Fruit fly (Drosophila melanogaster) S2 (cell line): ENCODE results near the gene CG4570.
A peak's percentile ranks its signal among the peaks of the same experiment; 100 is the strongest.

Experiments used
- CG8478 ChIP-seq: fragments of >200 bp; optimal IDR thresholded peaks from 2 replicates; lab custom pipeline; 2018
- CTCF ChIP-seq, 2 experiments: fragments of >200 bp; optimal IDR thresholded peaks; 2 replicates each; lab custom pipeline; 2018

CG4570 gene

DNA sequence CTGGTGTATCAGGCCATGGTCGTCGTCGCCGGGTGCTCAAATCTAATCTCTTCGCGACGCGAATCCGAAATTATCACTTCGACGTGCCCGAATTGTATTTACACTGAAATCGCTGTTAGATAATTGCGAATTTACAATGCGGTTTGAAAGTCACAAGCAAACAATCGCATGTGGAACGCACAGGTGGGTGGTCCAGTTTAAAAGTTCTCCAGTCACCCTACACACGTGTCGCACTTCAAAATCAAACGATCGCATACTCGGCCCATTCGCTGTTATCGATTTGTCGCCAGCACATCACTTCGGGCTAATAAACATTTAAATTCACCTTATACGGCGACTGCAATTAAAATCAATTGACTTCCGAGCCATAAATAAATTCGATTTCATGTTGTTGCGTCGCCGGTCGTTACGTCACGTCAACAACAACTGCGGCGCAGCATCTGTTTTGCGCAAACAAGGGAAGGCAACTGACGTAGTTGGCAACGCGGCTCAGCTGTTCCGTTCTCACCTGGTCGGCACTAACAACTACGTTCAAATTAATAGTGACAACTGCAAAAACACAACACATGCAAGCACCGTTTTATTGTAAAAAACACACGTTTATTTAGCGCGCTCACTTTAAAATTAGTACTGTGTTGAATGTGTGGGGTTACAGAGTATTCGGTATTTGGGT is 6.3 kb downstream of the CG4570 start, which contains the start of gene CG6574:
TSS of gene CG6574 (minus strand) at position 216 of the 673 bp plus-strand sequence.
- TF ChIP-seq CTCF (optimal IDR thresholded peaks at IDR 0.05; lab: Kevin White, UChicago) (no peak), CG8478 (lab: Kevin White, UChicago) (no peak)

DNA sequence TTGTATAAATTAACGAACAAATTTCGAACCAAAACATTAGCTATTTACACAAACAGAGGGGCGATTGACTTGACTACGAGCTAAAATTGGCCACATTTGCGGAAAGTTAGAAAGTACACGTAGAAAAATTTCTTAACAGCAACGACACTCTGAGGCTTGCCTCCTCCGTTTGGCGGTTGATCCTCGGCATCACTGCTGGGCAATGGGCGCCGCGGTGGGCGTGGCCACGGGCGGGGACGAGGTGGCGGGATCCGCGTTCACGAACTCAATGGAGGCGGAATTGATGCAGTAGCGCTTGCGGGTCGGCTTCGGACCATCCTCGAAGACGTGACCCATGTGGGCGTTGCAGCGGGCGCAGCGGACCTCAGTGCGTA is 6.8 kb downstream of the CG4570 start:
- TF ChIP-seq CG8478 (lab: Kevin White, UChicago) (no peak), CTCF (optimal IDR thresholded peaks at IDR 0.05; lab: Kevin White, UChicago) (no peak)

DNA sequence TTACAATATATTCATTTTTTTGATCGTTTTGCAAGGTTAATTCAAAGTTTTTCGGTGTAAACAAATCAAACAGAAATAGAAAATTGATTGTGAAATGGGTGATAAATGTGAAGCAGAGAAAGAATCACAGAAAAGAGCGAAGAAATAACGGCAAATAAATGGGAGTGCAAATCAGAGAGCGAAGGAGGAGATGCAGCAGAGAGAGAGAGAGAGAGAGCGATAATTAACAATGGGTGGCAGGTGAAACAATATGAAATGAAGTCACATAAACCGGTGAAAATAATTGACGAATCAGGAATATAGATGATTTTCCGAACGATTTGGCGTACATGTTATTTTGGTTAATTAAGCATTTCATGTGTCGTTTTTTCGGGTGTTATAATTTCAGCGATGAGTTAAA is 7.3 kb downstream of the CG4570 start:
- TF ChIP-seq CG8478 (lab: Kevin White, UChicago) (no peak), CTCF (optimal IDR thresholded peaks at IDR 0.05; lab: Kevin White, UChicago) (no peak)

DNA sequence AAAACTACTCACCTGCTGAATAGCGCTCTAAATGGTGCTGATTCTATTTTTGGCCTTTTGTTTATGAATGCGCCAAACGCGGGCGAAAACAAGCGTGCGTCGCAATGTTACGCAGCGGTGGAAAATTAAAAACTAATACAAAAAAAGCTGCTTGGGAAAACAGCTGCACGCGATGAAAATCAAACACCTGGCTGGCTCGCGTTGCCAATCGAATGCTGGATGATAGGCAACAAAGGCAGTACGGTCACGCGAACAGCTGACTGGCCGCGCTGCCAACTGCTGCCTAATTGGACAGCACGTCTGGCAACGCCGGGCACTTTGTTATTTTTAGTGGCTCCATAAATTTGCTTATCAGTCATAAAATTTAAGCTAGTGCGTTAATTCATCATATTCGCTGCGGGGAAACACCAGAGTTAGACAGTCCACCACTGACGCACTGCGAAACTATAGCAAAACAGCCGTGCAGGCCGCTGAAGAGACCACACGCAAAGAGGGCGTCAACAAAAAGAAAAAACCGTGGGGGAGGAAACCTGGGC is 11.9 kb downstream of the CG4570 start, which contains the start of the genes SelR and Tsp86D:
TSS of gene SelR (minus strand) at position 216 of the 536 bp plus-strand sequence.
TSS of gene Tsp86D (plus strand) at position 282 of the 536 bp plus-strand sequence.
- TF ChIP-seq CTCF (optimal IDR thresholded peaks at IDR 0.05; lab: Kevin White, UChicago) (peak; percentile 42 to 44), CG8478 (lab: Kevin White, UChicago) (no peak)

- TF ChIP-seq CG8478 (lab: Kevin White, UChicago) = no peak
- no peak for TF ChIP-seq CTCF (optimal IDR thresholded peaks at IDR 0.05; lab: Kevin White, UChicago)
Observed at dm6 chr3R:10870561-10870960, 14.0 kb downstream of the CG4570 start.

- TF ChIP-seq CTCF (optimal IDR thresholded peaks at IDR 0.05; lab: Kevin White, UChicago) = no peak
- no peak for TF ChIP-seq CG8478 (lab: Kevin White, UChicago)
Observed at dm6 chr3R:10872148-10872783, 15.7 kb downstream of the CG4570 start, which contains the start of gene Fdh. Gene Fdh, minus strand, starts transcription at chr3R:10872381.

DNA sequence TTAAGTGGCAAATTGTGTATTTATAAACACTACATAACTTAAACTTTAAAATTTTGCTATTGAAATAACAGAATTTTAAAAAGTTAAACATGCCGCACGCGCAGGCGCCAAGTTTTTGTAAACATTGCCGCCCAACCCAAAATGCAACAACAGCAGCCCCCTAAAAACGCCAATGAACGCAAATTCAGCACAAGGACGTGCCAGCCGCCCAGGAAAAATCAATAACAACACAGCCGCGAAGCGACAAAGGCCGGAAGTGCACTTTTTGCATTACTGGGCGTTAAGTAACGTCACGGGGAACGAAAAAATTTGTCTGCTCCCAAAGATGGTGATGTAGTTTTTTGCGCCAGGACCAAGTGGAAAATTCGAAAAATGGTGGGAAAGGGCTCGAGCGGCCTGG is 16.2 kb downstream of the CG4570 start, which contains the start of gene CG4596:
TSS of gene CG4596 (plus strand) at position 219 of the 400 bp plus-strand sequence.
- TF ChIP-seq CG8478 (lab: Kevin White, UChicago) (no peak), CTCF (optimal IDR thresholded peaks at IDR 0.05; lab: Kevin White, UChicago) (no peak)

DNA sequence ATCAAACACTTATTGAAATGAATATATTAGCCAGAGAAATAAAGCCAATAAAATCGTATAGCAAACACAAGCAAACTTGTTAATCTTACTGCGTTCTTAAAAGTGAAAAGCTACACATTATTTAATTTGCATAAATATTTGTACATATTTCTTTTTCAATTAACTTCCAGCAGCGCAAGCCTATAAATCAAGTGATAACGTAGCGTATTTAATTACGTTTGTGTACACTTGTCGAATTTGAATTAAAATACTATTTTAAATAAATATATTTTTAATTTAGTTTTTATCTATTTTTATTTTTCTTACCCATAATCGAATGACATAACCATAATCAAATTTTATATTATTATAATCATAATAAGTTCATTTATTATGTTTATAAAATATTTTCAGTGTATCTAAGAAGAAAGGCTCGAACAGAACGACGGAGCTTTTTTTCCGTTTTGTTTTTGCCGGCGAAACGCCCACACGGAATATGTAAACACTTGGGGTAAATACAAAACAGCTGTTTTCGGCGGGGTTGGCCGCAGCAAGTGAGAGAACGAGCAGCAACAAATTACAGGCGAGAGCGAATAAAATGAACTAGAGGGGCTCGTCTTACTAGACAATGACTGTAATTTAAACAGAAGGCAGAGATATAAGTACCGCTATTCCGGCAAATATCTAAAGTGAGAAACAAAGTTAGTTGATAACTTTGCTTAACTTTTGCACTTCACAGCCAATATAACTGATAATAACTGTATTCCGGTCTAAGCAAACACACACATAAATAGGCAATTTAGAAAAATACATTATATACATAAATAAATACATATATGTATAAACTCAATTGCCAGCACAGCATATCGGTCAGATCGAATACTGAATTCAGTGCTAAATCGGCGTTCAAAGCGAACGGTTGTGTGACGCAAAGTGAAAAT is 19.2 kb downstream of the CG4570 start, which contains the start of gene Sodh2:
TSS of gene Sodh2 (plus strand) at position 870 of the 920 bp plus-strand sequence.
- TF ChIP-seq CG8478 (lab: Kevin White, UChicago) = no peak
- TF ChIP-seq CTCF (optimal IDR thresholded peaks at IDR 0.05; lab: Kevin White, UChicago) = no peak

dm6 chr3R:10877808-10878207 is 21.2 kb downstream of the CG4570 start:
- TF ChIP-seq CTCF (optimal IDR thresholded peaks at IDR 0.05; lab: Kevin White, UChicago) (no peak), CG8478 (lab: Kevin White, UChicago) (no peak)

- TF ChIP-seq CG8478 (lab: Kevin White, UChicago) = no peak
- no peak for TF ChIP-seq CTCF (optimal IDR thresholded peaks at IDR 0.05; lab: Kevin White, UChicago)
Observed at dm6 chr3R:10878628-10879027, 22.0 kb downstream of the CG4570 start.

DNA sequence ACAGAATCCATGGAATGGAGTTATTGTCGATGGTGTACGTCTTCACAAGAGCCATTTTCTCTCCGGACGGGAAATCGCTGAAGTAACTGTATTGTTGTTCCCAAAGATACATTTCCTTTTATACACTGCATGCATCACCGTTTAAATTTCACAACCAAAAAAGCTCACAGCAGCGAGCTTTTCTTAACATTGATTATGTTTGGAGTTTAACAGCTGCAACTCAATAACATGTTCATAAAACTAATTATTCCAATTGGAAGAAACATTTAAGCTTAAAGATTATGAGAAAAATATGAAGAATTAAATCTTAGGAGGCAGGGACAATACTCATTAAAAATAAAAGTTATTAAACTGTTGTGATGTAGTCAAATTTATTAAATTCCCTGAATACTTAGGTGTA is 22.6 kb downstream of the CG4570 start, which contains the start of gene CG14695:
TSS of gene CG14695 (minus strand) at position 101 of the 400 bp plus-strand sequence.
- TF ChIP-seq CG8478 (lab: Kevin White, UChicago) (no peak), CTCF (optimal IDR thresholded peaks at IDR 0.05; lab: Kevin White, UChicago) (no peak)

- TF ChIP-seq CTCF (optimal IDR thresholded peaks at IDR 0.05; lab: Kevin White, UChicago) (no peak), CG8478 (lab: Kevin White, UChicago) (no peak)
Observed at dm6 chr3R:10881824-10882559, 25.4 kb downstream of the CG4570 start, which contains the start of gene Tpc1. Gene Tpc1, minus strand, starts transcription at chr3R:10882188.

DNA sequence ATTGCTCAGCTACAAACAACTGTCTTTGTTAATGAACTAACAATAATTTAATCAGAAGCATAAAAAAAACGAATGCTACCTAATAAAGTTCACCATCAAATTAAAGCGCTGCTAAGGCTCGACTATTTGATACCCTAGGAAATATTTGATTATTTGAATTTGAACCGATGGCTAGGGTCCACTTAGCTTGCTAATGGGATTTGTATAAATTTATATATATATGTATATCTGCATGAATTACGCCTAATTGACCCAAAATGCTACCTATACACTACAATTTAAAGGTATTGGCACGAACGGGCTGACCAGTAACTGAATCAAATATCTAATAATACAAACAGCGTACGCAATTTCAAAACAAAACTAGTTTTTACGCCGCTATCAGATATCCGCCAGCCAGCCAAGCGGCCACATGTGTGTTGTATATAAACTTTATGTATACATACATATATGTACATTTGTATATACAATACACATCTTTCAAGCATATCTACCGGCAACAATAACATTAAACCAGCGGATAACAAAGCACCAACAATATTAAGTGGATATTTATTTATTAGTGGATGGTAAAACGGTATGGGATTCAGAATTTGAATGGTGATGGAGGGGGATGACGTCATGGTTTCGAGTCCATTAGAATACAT is 27.5 kb downstream of the CG4570 start:
- TF ChIP-seq CTCF (optimal IDR thresholded peaks at IDR 0.05; lab: Kevin White, UChicago) (no peak), CG8478 (lab: Kevin White, UChicago) (no peak)
